Fruit fly (Drosophila melanogaster): ENCODE data around the gene cal1.

cal1 gene

DNA sequence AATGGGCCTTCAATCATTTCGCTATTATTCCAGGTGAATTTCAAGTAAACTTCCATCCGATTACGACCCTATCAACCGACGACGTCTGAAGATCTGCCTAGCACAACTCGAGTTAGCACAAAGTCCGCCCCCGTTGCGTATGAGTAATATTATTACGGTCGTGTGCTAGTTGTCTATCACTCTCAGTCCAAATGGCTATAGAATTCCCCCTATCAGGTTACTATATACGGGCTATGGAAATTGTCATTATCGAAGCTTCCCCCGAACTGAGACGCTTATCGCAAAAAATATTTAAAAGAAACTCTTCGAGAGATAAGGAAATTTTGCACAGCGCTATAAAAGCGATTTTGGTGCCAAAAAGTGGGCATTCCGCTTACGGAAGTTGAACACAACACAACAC, 47.7 kb downstream of the cal1 start, which contains the start of gene CG5246:
CG5246 (plus strand) TSS at position 365 of the 400 bp plus-strand sequence.
- TF ChIP-seq Hr83 (GFP tag; optimal IDR thresholded peaks at IDR 0.05; ENCODE audit: poor library complexity, severe bottlenecking) (no peak), h (GFP tag; optimal IDR thresholded peaks at IDR 0.05) (peak; percentile 49), sage (GFP tag; optimal IDR thresholded peaks at IDR 0.05) (no peak), Rel (GFP tag; optimal IDR thresholded peaks at IDR 0.05) (no peak), Rel (tag; optimal IDR thresholded peaks at IDR 0.05) (peak; percentile 68)

- TF ChIP-seq Myc (optimal IDR thresholded peaks at IDR 0.05) = no peak
- TF ChIP-seq pan (optimal IDR thresholded peaks at IDR 0.05) = no peak
- TF ChIP-seq dmrt93B (GFP tag; optimal IDR thresholded peaks at IDR 0.05) = no peak
- no peak for TF ChIP-seq psq (GFP tag; optimal IDR thresholded peaks at IDR 0.05)
- no peak for TF ChIP-seq HLH106 (tag; optimal IDR thresholded peaks at IDR 0.05)
- TF ChIP-seq Jra (GFP tag; optimal IDR thresholded peaks at IDR 0.05) = no peak
- TF ChIP-seq woc (GFP tag; optimal IDR thresholded peaks at IDR 0.05) = no peak
- no peak for TF ChIP-seq br (GFP tag; optimal IDR thresholded peaks at IDR 0.05)
- no peak for TF ChIP-seq Dif (GFP tag; optimal IDR thresholded peaks at IDR 0.05; ENCODE audit: partially characterized antibody)
- no peak for TF ChIP-seq Vsx2 (GFP tag; optimal IDR thresholded peaks at IDR 0.05; ENCODE audit: partially characterized antibody)
- TF ChIP-seq brk (GFP tag; optimal IDR thresholded peaks at IDR 0.05) = no peak
- TF ChIP-seq sage (GFP tag; optimal IDR thresholded peaks at IDR 0.05) = no peak
Observed at dm6 chr3R:17137593-17137992, 49.5 kb downstream of the cal1 start, which contains the start of gene CG5255. Gene CG5255 (plus strand): TSS chr3R:17137893.

dm6 chr3R:17138699-17139098, 50.6 kb downstream of the cal1 start, which contains the start of gene CG5265:
Gene CG5265 (plus strand): TSS chr3R:17138999.
- TF ChIP-seq sage (GFP tag; optimal IDR thresholded peaks at IDR 0.05) = no peak
- no peak for TF ChIP-seq psq (GFP tag; optimal IDR thresholded peaks at IDR 0.05)
- TF ChIP-seq foxo (GFP tag; optimal IDR thresholded peaks at IDR 0.05) = no peak
- TF ChIP-seq h (GFP tag; optimal IDR thresholded peaks at IDR 0.05) = no peak
- no peak for TF ChIP-seq dsf (GFP tag; optimal IDR thresholded peaks at IDR 0.05; ENCODE audit: borderline replicate concordance)
- TF ChIP-seq ey (GFP tag; optimal IDR thresholded peaks at IDR 0.05) = no peak
- TF ChIP-seq pan (optimal IDR thresholded peaks at IDR 0.05) = no peak
- no peak for TF ChIP-seq usp (GFP tag; optimal IDR thresholded peaks at IDR 0.05)
- TF ChIP-seq GATAd (GFP tag; optimal IDR thresholded peaks at IDR 0.05) = no peak
- no peak for TF ChIP-seq Hr78 (GFP tag; optimal IDR thresholded peaks at IDR 0.05)
